Worm (Caenorhabditis elegans) whole organism, young adult: ENCODE data around the gene Y46G5A.28.

Experiments used
- B0019.2 ChIP-seq: fragments of 200-800 bp; sonication (Bioruptor generic); conservative IDR thresholded peaks from 2 replicates; pipeline ENCODE4 v1.3.6; 2022; ENCODE audit warnings: missing genetic modification reagents, missing genetic modification characterization, missing compliant biosample characterization
- B0035.1 ChIP-seq: sonication (generic microtip); optimal IDR thresholded peaks from 2 replicates; lab custom pipeline; 2016; ENCODE audit warnings: missing genetic modification characterization, mild to moderate bottlenecking, missing compliant biosample characterization, missing genotype, missing genetic modification reagents
- B0261.1 ChIP-seq: sonication (generic microtip); optimal IDR thresholded peaks from 2 replicates; lab custom pipeline; 2016; ENCODE audit warnings: mild to moderate bottlenecking, missing genetic modification characterization, moderate library complexity, missing compliant biosample characterization
- C17E4.6 ChIP-seq: fragments of 200-800 bp; sonication (Bioruptor generic); IDR thresholded peaks from 2 replicates; pipeline ENCODE4 v1.3.6; 2022; ENCODE audit warnings: missing genetic modification reagents, missing genetic modification characterization, missing compliant biosample characterization
- F22D6.2 ChIP-seq: sonication (generic microtip); optimal IDR thresholded peaks from 2 replicates; lab custom pipeline; 2016; ENCODE audit warnings: mild to moderate bottlenecking, missing genetic modification characterization, missing compliant biosample characterization
- F23B12.7 ChIP-seq: sonication (generic microtip); optimal IDR thresholded peaks from 2 replicates; lab custom pipeline; 2017; ENCODE audit warnings: missing genetic modification characterization, mild to moderate bottlenecking, missing compliant biosample characterization, antibody characterized with exemption, moderate library complexity; ENCODE audit not compliant: insufficient read depth
- F37B4.10 ChIP-seq: fragments of 200-800 bp; sonication (Bioruptor generic); IDR thresholded peaks from 2 replicates; pipeline ENCODE4 v1.3.6; 2022; ENCODE audit warnings: missing genetic modification characterization, missing compliant biosample characterization
- F52B5.7 ChIP-seq: sonication (generic microtip); optimal IDR thresholded peaks from 2 replicates; lab custom pipeline; 2016; ENCODE audit warnings: mild to moderate bottlenecking, missing genetic modification characterization, missing compliant biosample characterization
- F55B11.4 ChIP-seq: sonication (generic microtip); optimal IDR thresholded peaks from 2 replicates; lab custom pipeline; 2016; ENCODE audit warnings: missing compliant biosample characterization, missing genetic modification characterization, borderline replicate concordance; ENCODE audit not compliant: insufficient read depth
- Y53F4B.3 ChIP-seq: fragments of 200-800 bp; sonication (Bioruptor generic); IDR thresholded peaks from 2 replicates; pipeline ENCODE4 v1.3.6; 2022; ENCODE audit warnings: missing genetic modification reagents, missing genetic modification characterization, missing compliant biosample characterization
- Y53G8AR.9 ChIP-seq: fragments of 200-800 bp; sonication (Bioruptor generic); conservative IDR thresholded peaks from 2 replicates; pipeline ENCODE4 v1.3.6; 2022; ENCODE audit warnings: missing genetic modification reagents, missing genetic modification characterization, missing compliant biosample characterization
- Y95B8A.8 ChIP-seq: fragments of 200-800 bp; sonication (Bioruptor generic); IDR thresholded peaks from 2 replicates; pipeline ENCODE4 v1.3.6; 2022; ENCODE audit warnings: missing genetic modification reagents, missing genetic modification characterization, missing compliant biosample characterization
- atf-7 ChIP-seq: sonication (generic microtip); optimal IDR thresholded peaks from 2 replicates; lab custom pipeline; 2017; ENCODE audit warnings: mild to moderate bottlenecking, missing genetic modification characterization, missing compliant biosample characterization
- attf-5 ChIP-seq: fragments of 200-800 bp; sonication (Bioruptor generic); optimal IDR thresholded peaks from 2 replicates; lab custom pipeline; 2018; ENCODE audit warnings: mild to moderate bottlenecking, missing genetic modification characterization, missing compliant biosample characterization
- bed-1 ChIP-seq: fragments of 200-800 bp; sonication (Bioruptor generic); IDR thresholded peaks from 2 replicates; pipeline ENCODE4 v1.3.6; 2022; ENCODE audit warnings: missing genetic modification reagents, missing genetic modification characterization, missing compliant biosample characterization
- bed-2 ChIP-seq: fragments of 200-800 bp; sonication (Bioruptor generic); IDR thresholded peaks from 2 replicates; pipeline ENCODE4 v1.3.6; 2022; ENCODE audit warnings: missing genetic modification reagents, missing genetic modification characterization, missing compliant biosample characterization
- ccch-3 ChIP-seq: fragments of 200-800 bp; sonication (Bioruptor generic); optimal IDR thresholded peaks from 2 replicates; lab custom pipeline; 2018; ENCODE audit warnings: mild to moderate bottlenecking, missing genetic modification characterization, missing compliant biosample characterization
- ceh-27 ChIP-seq: fragments of 200-800 bp; sonication (Bioruptor generic); optimal IDR thresholded peaks from 2 replicates; lab custom pipeline; 2018; ENCODE audit warnings: mild to moderate bottlenecking, missing genetic modification characterization, moderate library complexity, missing compliant biosample characterization
- ceh-40 ChIP-seq: fragments of 200-800 bp; sonication (Bioruptor generic); IDR thresholded peaks from 2 replicates; pipeline ENCODE4 v1.3.6; 2022; ENCODE audit warnings: missing genetic modification characterization, missing compliant biosample characterization
- ceh-79 ChIP-seq: sonication (generic microtip); optimal IDR thresholded peaks from 2 replicates; lab custom pipeline; 2017; ENCODE audit warnings: mild to moderate bottlenecking, missing genetic modification characterization, missing compliant biosample characterization
- chd-7 ChIP-seq: sonication (generic microtip); optimal IDR thresholded peaks from 2 replicates; lab custom pipeline; 2016; ENCODE audit warnings: mild to moderate bottlenecking, missing genetic modification characterization, moderate library complexity, missing compliant biosample characterization
- die-1 ChIP-seq: sonication (generic microtip); optimal IDR thresholded peaks from 2 replicates; lab custom pipeline; 2016; ENCODE audit warnings: missing genotype, mild to moderate bottlenecking, missing genetic modification characterization, missing compliant biosample characterization
- egl-44 ChIP-seq: fragments of 200-800 bp; sonication (Bioruptor generic); IDR thresholded peaks from 2 replicates; pipeline ENCODE4 v1.3.6; 2022; ENCODE audit warnings: missing genetic modification reagents, missing genetic modification characterization, missing compliant biosample characterization
- ekl-4 ChIP-seq: fragments of 200-800 bp; sonication (Bioruptor generic); IDR thresholded peaks from 2 replicates; pipeline ENCODE4 v1.3.6; 2022; ENCODE audit warnings: missing genetic modification reagents, missing genetic modification characterization, missing compliant biosample characterization
- ets-4 ChIP-seq: fragments of 200-800 bp; sonication (Bioruptor generic); optimal IDR thresholded peaks from 2 replicates; lab custom pipeline; 2018; ENCODE audit warnings: mild to moderate bottlenecking, missing genetic modification characterization, missing compliant biosample characterization
- fkh-3 ChIP-seq: sonication (generic microtip); optimal IDR thresholded peaks from 2 replicates; lab custom pipeline; 2016; ENCODE audit warnings: mild to moderate bottlenecking, missing genetic modification characterization, missing compliant biosample characterization
- hlh-26 ChIP-seq: fragments of 200-800 bp; sonication (Bioruptor generic); conservative IDR thresholded peaks from 2 replicates; pipeline ENCODE4 v1.3.6; 2022; ENCODE audit warnings: missing genetic modification reagents, missing genetic modification characterization, missing compliant biosample characterization
- hmg-1.2 ChIP-seq: fragments of 200-800 bp; sonication (Bioruptor generic); IDR thresholded peaks from 2 replicates; pipeline ENCODE4 v1.3.6; 2022; ENCODE audit warnings: missing genetic modification reagents, missing genetic modification characterization, missing compliant biosample characterization
- let-526 ChIP-seq: fragments of 200-800 bp; sonication (Bioruptor generic); IDR thresholded peaks from 2 replicates; pipeline ENCODE4 v1.3.6; 2022; ENCODE audit warnings: missing genetic modification reagents, missing genetic modification characterization, missing compliant biosample characterization
- lir-1 ChIP-seq: fragments of 200-800 bp; sonication (Bioruptor generic); conservative IDR thresholded peaks from 2 replicates; pipeline ENCODE4 v1.3.6; 2022; ENCODE audit warnings: missing genetic modification reagents, missing genetic modification characterization, missing compliant biosample characterization
- madf-10 ChIP-seq: sonication (generic microtip); optimal IDR thresholded peaks from 2 replicates; lab custom pipeline; 2016; ENCODE audit warnings: mild to moderate bottlenecking, missing genetic modification characterization, missing compliant biosample characterization
- madf-8 ChIP-seq: fragments of 200-800 bp; sonication (Bioruptor generic); conservative IDR thresholded peaks from 2 replicates; pipeline ENCODE4 v1.3.6; 2022; ENCODE audit warnings: missing genetic modification reagents, missing genetic modification characterization, missing compliant biosample characterization
- mes-4 ChIP-seq: sonication (generic microtip); optimal IDR thresholded peaks from 2 replicates; lab custom pipeline; 2016; ENCODE audit warnings: missing genotype, missing genetic modification characterization, missing compliant biosample characterization
- mxl-1 ChIP-seq: sonication (generic microtip); optimal IDR thresholded peaks from 2 replicates; lab custom pipeline; 2016; ENCODE audit warnings: missing genetic modification characterization, missing compliant biosample characterization
- nfya-1 ChIP-seq: sonication (generic microtip); optimal IDR thresholded peaks from 2 replicates; lab custom pipeline; 2017; ENCODE audit warnings: antibody characterized with exemption, missing compliant biosample characterization, missing genetic modification characterization, borderline replicate concordance; ENCODE audit not compliant: insufficient read depth
- nfya-2 ChIP-seq: fragments of 200-800 bp; sonication (Bioruptor generic); IDR thresholded peaks from 2 replicates; pipeline ENCODE4 v1.3.6; 2022; ENCODE audit warnings: missing genetic modification reagents, missing genetic modification characterization, missing compliant biosample characterization
- nhr-120 ChIP-seq: fragments of 200-800 bp; sonication (Bioruptor generic); IDR thresholded peaks from 2 replicates; pipeline ENCODE4 v1.3.6; 2022; ENCODE audit warnings: missing genetic modification characterization, missing compliant biosample characterization
- nhr-179 ChIP-seq: sonication (generic microtip); optimal IDR thresholded peaks from 2 replicates; lab custom pipeline; 2016; ENCODE audit warnings: mild to moderate bottlenecking, missing genetic modification characterization, missing compliant biosample characterization
- nhr-27 ChIP-seq: fragments of 200-800 bp; sonication (Bioruptor generic); optimal IDR thresholded peaks from 2 replicates; lab custom pipeline; 2018; ENCODE audit warnings: mild to moderate bottlenecking, missing genetic modification characterization, moderate library complexity, missing compliant biosample characterization
- pbrm-1 ChIP-seq: fragments of 200-800 bp; sonication (Bioruptor generic); IDR thresholded peaks from 2 replicates; pipeline ENCODE4 v1.3.6; 2022; ENCODE audit warnings: missing genetic modification reagents, missing genetic modification characterization, missing compliant biosample characterization
- rcor-1 ChIP-seq: fragments of 200-800 bp; sonication (Bioruptor generic); IDR thresholded peaks from 2 replicates; pipeline ENCODE4 v1.3.6; 2022; ENCODE audit warnings: missing genetic modification reagents, missing genetic modification characterization, missing compliant biosample characterization
- rec-8 ChIP-seq, 2 experiments: sonication (generic microtip); optimal IDR thresholded peaks; 2 replicates each; lab custom pipeline; 2016; ENCODE audit warnings: mild to moderate bottlenecking in 2 of 2, missing genetic modification characterization in 2 of 2, missing genetic modification reagents in 2 of 2, missing genotype in 2 of 2, missing biosample characterization in 1 of 2, missing compliant biosample characterization in 1 of 2, moderate library complexity in 1 of 2
- repo-1 ChIP-seq: sonication (generic microtip); optimal IDR thresholded peaks from 2 replicates; lab custom pipeline; 2017; ENCODE audit warnings: mild to moderate bottlenecking, missing genetic modification characterization, missing compliant biosample characterization
- sea-2 ChIP-seq: fragments of 200-800 bp; sonication (Bioruptor generic); IDR thresholded peaks from 2 replicates; pipeline ENCODE4 v1.3.6; 2022; ENCODE audit warnings: missing genetic modification characterization, missing compliant biosample characterization
- snpc-1.3 ChIP-seq: sonication (generic microtip); optimal IDR thresholded peaks from 2 replicates; lab custom pipeline; 2017; ENCODE audit warnings: missing genetic modification characterization, mild to moderate bottlenecking, missing compliant biosample characterization, antibody characterized with exemption, moderate library complexity, missing genotype, missing genetic modification reagents; ENCODE audit not compliant: insufficient read depth
- somi-1 ChIP-seq: fragments of 200-800 bp; sonication (Bioruptor generic); optimal IDR thresholded peaks from 2 replicates; lab custom pipeline; 2018; ENCODE audit warnings: mild to moderate bottlenecking, missing genetic modification characterization, missing compliant biosample characterization
- tlf-1 ChIP-seq: fragments of 200-800 bp; sonication (Bioruptor generic); optimal IDR thresholded peaks from 2 replicates; lab custom pipeline; 2018; ENCODE audit warnings: mild to moderate bottlenecking, missing genetic modification characterization, missing compliant biosample characterization
- xnd-1 ChIP-seq: sonication (generic microtip); optimal IDR thresholded peaks from 2 replicates; lab custom pipeline; 2016; ENCODE audit warnings: missing genotype, missing genetic modification reagents, missing genetic modification characterization, missing compliant biosample characterization
- zfh-2 ChIP-seq: fragments of 200-800 bp; sonication (Bioruptor generic); conservative IDR thresholded peaks from 2 replicates; pipeline ENCODE4 v1.3.6; 2022; ENCODE audit warnings: missing genetic modification reagents, missing genetic modification characterization, missing compliant biosample characterization

The Y46G5A.28 gene

DNA sequence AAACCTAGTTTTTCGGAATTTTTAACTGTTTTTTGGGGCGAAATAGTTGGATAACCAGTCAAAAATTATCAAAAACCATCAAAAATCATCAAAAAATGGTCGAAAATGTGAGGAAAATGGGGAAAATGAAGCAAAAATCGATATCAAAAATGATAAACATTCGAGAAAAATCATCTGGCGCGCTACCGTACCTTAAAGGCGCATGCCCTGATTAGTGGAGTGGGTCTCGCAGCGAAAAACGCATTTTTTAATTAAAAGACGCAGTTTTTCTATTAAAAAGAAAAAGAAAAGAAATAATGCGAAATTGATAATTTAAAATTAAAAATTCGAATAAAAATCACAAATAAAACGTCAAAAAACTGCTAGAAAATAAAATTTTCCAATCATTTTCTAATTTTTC lies 30.2 kb downstream of the Y46G5A.28 start, which contains the start of gene F35C5.1:
Gene F35C5.1 (plus strand): TSS at position 399 of the 400 bp plus-strand sequence.
- TF ChIP-seq ceh-79 (tag; lab: Kevin White, UChicago) (no peak), let-526 (GFP tag; lab: Robert Waterston, UW) (no peak), B0261.1 (tag; lab: Kevin White, UChicago) (no peak), nhr-179 (tag; lab: Kevin White, UChicago) (no peak), rcor-1 (GFP tag; lab: Robert Waterston, UW) (peak; percentile 20; the same call in 1 of the 2 replicates), ets-4 (GFP tag; lab: Kevin White, UChicago) (no peak), C17E4.6 (GFP tag; lab: Robert Waterston, UW) (no peak), ceh-40 (GFP tag; lab: Robert Waterston, UW) (no peak), lir-1 (no peak), xnd-1 (tag; lab: Kevin White, UChicago) (peak; percentile 88), nhr-120 (no peak), die-1 (tag; lab: Kevin White, UChicago) (no peak), madf-10 (tag; lab: Kevin White, UChicago) (no peak), repo-1 (tag; lab: Kevin White, UChicago) (no peak), hmg-1.2 (no peak), B0019.2 (GFP tag; lab: Robert Waterston, UW) (no peak; the same call in 1 of the 2 replicates), ccch-3 (GFP tag; lab: Kevin White, UChicago) (no peak), Y53G8AR.9 (GFP tag; lab: Robert Waterston, UW) (no peak), mes-4 (tag; lab: Kevin White, UChicago) (no peak), ceh-27 (GFP tag; lab: Kevin White, UChicago) (no peak), snpc-1.3 (no peak), zfh-2 (GFP tag; lab: Robert Waterston, UW) (no peak), Y95B8A.8 (GFP tag; lab: Robert Waterston, UW) (0 out of 2 replicates have a peak, but pooled peaks have one; percentile 46), ekl-4 (GFP tag; lab: Robert Waterston, UW) (no peak), egl-44 (GFP tag; lab: Robert Waterston, UW) (no peak), somi-1 (no peak), bed-2 (GFP tag; lab: Robert Waterston, UW) (no peak), F23B12.7 (tag; lab: Kevin White, UChicago) (no peak), pbrm-1 (GFP tag; lab: Robert Waterston, UW) (0 out of 2 replicates have a peak, but pooled peaks have one; percentile 15), fkh-3 (tag; lab: Kevin White, UChicago) (no peak), Y53F4B.3 (GFP tag; lab: Robert Waterston, UW) (no peak), attf-5 (GFP tag; lab: Kevin White, UChicago) (no peak), F52B5.7 (tag; lab: Kevin White, UChicago) (no peak), tlf-1 (GFP tag; lab: Kevin White, UChicago) (no peak), nhr-27 (tag; lab: Kevin White, UChicago) (no peak), sea-2 (GFP tag; lab: Robert Waterston, UW) (no peak), F37B4.10 (GFP tag; lab: Robert Waterston, UW) (no peak), nfya-2 (GFP tag; lab: Robert Waterston, UW) (no peak), hlh-26 (GFP tag; lab: Robert Waterston, UW) (no peak), atf-7 (tag; lab: Kevin White, UChicago) (no peak), madf-8 (GFP tag; lab: Robert Waterston, UW) (peak; percentile 83), chd-7 (tag; lab: Kevin White, UChicago) (no peak), F55B11.4 (tag; lab: Kevin White, UChicago) (no peak), nfya-1 (tag; lab: Kevin White, UChicago) (no peak), mxl-1 (tag; lab: Kevin White, UChicago) (no peak), B0035.1 (tag; lab: Kevin White, UChicago) (no peak), F22D6.2 (tag; lab: Kevin White, UChicago) (no peak), rec-8 (tag; optimal IDR thresholded peaks at IDR 0.05; lab: Kevin White, UChicago) (no peak), bed-1 (GFP tag; lab: Robert Waterston, UW) (no peak)
